Worm (Caenorhabditis elegans) whole organism, L3 larva: ENCODE measurements around the gene fox-1.
A peak's percentile ranks its signal among the peaks of the same experiment; 100 is the strongest.

Experiments
- ceh-28 ChIP-seq: fragments of 150-350 bp; optimal IDR thresholded peaks from 2 replicates; lab custom pipeline; 2014; ENCODE audit warnings: missing biosample characterization, missing genetic modification reagents, missing genetic modification characterization
- ceh-9 ChIP-seq: sonication (generic microtip); optimal IDR thresholded peaks from 2 replicates; lab custom pipeline; 2018; ENCODE audit warnings: missing biosample characterization, missing genetic modification characterization
- daf-12 ChIP-seq: fragments of 150-350 bp; optimal IDR thresholded peaks from 2 replicates; lab custom pipeline; 2014; ENCODE audit warnings: missing biosample characterization, missing genetic modification reagents, missing genetic modification characterization
- egl-27 ChIP-seq: sonication (generic microtip); optimal IDR thresholded peaks from 4 replicates; lab custom pipeline; 2017; ENCODE audit warnings: missing biosample characterization, missing genetic modification reagents, missing genetic modification characterization
- egl-5 ChIP-seq: fragments of 150-350 bp; optimal IDR thresholded peaks from 2 replicates; lab custom pipeline; 2017; ENCODE audit warnings: missing biosample characterization, missing genetic modification reagents, missing genetic modification characterization, inconsistent platforms
- elt-1 ChIP-seq: fragments of 150-350 bp; optimal IDR thresholded peaks from 2 replicates; lab custom pipeline; 2014; ENCODE audit warnings: missing biosample characterization, missing genetic modification characterization
- elt-2 ChIP-seq: sonication (generic microtip); optimal IDR thresholded peaks from 2 replicates; lab custom pipeline; 2016; ENCODE audit warnings: missing genetic modification reagents, mild to moderate bottlenecking, missing genetic modification characterization, missing compliant biosample characterization
- elt-3 ChIP-seq, 3 experiments: fragments of 150-350 bp in 1 of 3; sonication (generic microtip) in 2 of 3; optimal IDR thresholded peaks; 2 replicates in 2 of 3; 4 replicates in 1 of 3; lab custom pipeline; 2014 to 2017; ENCODE audit warnings: missing biosample characterization in 3 of 3, missing genetic modification characterization in 3 of 3
- eor-1 ChIP-seq, 2 experiments: fragments of 150-350 bp; optimal IDR thresholded peaks; 2 replicates each; lab custom pipeline; 2014 to 2018; ENCODE audit warnings: missing biosample characterization in 2 of 2, missing genetic modification characterization in 2 of 2
- fkh-10 ChIP-seq: sonication (generic microtip); optimal IDR thresholded peaks from 2 replicates; lab custom pipeline; 2017; ENCODE audit warnings: missing biosample characterization, missing genetic modification reagents, missing genetic modification characterization
- fkh-2 ChIP-seq: fragments of 150-350 bp; optimal IDR thresholded peaks from 2 replicates; lab custom pipeline; 2014; ENCODE audit warnings: missing biosample characterization, missing genetic modification reagents, missing genetic modification characterization
- fos-1 ChIP-seq: fragments of 150-350 bp; optimal IDR thresholded peaks from 2 replicates; lab custom pipeline; 2014; ENCODE audit warnings: missing biosample characterization, missing genetic modification characterization
- hmg-11 ChIP-seq: sonication (generic microtip); optimal IDR thresholded peaks from 2 replicates; lab custom pipeline; 2016; ENCODE audit warnings: missing genetic modification characterization, missing compliant biosample characterization
- jun-1 ChIP-seq: fragments of 150-350 bp; optimal IDR thresholded peaks from 2 replicates; lab custom pipeline; 2014; ENCODE audit warnings: missing biosample characterization, missing genetic modification reagents, missing genetic modification characterization
- lin-39 ChIP-seq: fragments of 150-350 bp; optimal IDR thresholded peaks from 2 replicates; lab custom pipeline; 2018; ENCODE audit warnings: missing biosample characterization, missing genetic modification reagents, missing genetic modification characterization
- lsy-12 ChIP-seq: sonication (generic microtip); optimal IDR thresholded peaks from 2 replicates; lab custom pipeline; 2016; ENCODE audit warnings: mild to moderate bottlenecking, missing genetic modification characterization, missing compliant biosample characterization
- nfya-1 ChIP-seq: sonication (generic microtip); optimal IDR thresholded peaks from 2 replicates; lab custom pipeline; 2017; ENCODE audit warnings: missing genetic modification characterization, mild to moderate bottlenecking, missing compliant biosample characterization, antibody characterized with exemption, moderate library complexity; ENCODE audit not compliant: insufficient read depth
- nhr-12 ChIP-seq: fragments of 150-350 bp; optimal IDR thresholded peaks from 2 replicates; lab custom pipeline; 2014; ENCODE audit warnings: missing biosample characterization, missing genetic modification characterization
- nhr-23 ChIP-seq: fragments of 150-350 bp; optimal IDR thresholded peaks from 2 replicates; lab custom pipeline; 2014; ENCODE audit warnings: missing biosample characterization, missing genetic modification reagents, missing genetic modification characterization
- nhr-237 ChIP-seq: fragments of 150-350 bp; optimal IDR thresholded peaks from 2 replicates; lab custom pipeline; 2014; ENCODE audit warnings: missing biosample characterization, missing genetic modification characterization
- nhr-25 ChIP-seq: sonication (generic microtip); optimal IDR thresholded peaks from 2 replicates; lab custom pipeline; 2017; ENCODE audit warnings: missing biosample characterization, missing genetic modification characterization
- nhr-43 ChIP-seq: sonication (generic microtip); optimal IDR thresholded peaks from 2 replicates; lab custom pipeline; 2016; ENCODE audit warnings: mild to moderate bottlenecking, missing genetic modification characterization, missing compliant biosample characterization; ENCODE audit not compliant: poor library complexity, severe bottlenecking
- pha-4 ChIP-seq: fragments of 150-350 bp; optimal IDR thresholded peaks from 2 replicates; lab custom pipeline; 2014; ENCODE audit warnings: missing biosample characterization, missing genetic modification reagents, missing genetic modification characterization
- pqm-1 ChIP-seq: fragments of 150-350 bp; optimal IDR thresholded peaks from 2 replicates; lab custom pipeline; 2017; ENCODE audit warnings: missing biosample characterization, missing genetic modification characterization, inconsistent platforms
- sea-2 ChIP-seq: fragments of 150-350 bp; sonication (generic microtip); optimal IDR thresholded peaks from 4 replicates; lab custom pipeline; 2014; ENCODE audit warnings: missing biosample characterization, missing genetic modification reagents, missing genetic modification characterization
- skn-1 ChIP-seq: fragments of 150-350 bp; optimal IDR thresholded peaks from 2 replicates; lab custom pipeline; 2014; ENCODE audit warnings: missing biosample characterization, missing genetic modification characterization
- snpc-4 ChIP-seq: fragments of 150-350 bp; optimal IDR thresholded peaks from 2 replicates; lab custom pipeline; 2014; ENCODE audit warnings: missing biosample characterization, missing genetic modification characterization
- unc-39 ChIP-seq: sonication (generic microtip); optimal IDR thresholded peaks from 4 replicates; lab custom pipeline; 2017; ENCODE audit warnings: missing biosample characterization, missing genetic modification characterization
- unc-62 ChIP-seq: fragments of 150-350 bp; sonication (generic microtip); optimal IDR thresholded peaks from 4 replicates; lab custom pipeline; 2014; ENCODE audit warnings: missing biosample characterization, missing genetic modification reagents, missing genetic modification characterization
- ztf-11 ChIP-seq: fragments of 150-350 bp; optimal IDR thresholded peaks from 2 replicates; lab custom pipeline; 2014; ENCODE audit warnings: missing biosample characterization, missing genetic modification characterization
- ztf-4 ChIP-seq: fragments of 150-350 bp; optimal IDR thresholded peaks from 2 replicates; lab custom pipeline; 2014; ENCODE audit warnings: missing biosample characterization, missing genetic modification characterization

The fox-1 gene

DNA sequence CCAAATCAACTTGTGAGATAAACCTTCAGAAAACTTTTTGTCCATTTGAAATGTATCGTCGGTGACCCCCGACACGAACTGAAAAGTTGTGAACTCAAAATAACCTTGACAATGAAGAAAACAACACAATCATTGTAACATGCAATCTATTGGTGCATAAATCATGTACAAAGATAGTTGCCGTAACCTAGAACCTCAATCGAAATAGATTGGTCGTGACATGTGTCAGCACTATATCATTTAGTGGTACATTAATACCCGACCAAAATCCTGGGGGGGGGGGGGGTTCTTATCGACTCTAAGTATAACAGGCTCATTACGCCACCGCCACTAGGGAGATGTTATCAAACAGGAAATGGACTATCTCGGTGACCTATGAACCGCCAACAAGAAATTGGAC, 32.8 kb downstream of the fox-1 start:
- TF ChIP-seq nhr-25 (tag; lab: Kevin White, UChicago) = peak; percentile 61
- TF ChIP-seq fkh-10 (GFP tag; lab: Kevin White, UChicago) = no peak

DNA sequence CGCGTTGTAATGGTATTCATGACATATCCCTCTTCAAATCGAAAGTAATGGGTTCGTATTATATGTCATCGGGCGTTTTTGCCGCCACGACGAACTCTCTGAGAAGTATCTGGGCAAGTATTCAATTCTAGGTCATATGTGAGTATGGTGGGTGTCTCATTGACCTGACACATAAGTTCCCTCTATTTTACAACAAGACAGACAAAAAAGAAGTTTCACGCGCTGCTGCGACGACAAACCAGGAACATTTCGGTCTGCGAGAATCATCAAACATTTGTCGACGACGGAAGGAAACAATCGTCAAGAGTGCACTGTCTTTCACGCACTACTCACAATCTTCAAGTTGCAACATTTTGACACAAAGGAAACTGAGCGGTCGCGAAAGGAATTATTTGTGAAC, 34.4 kb downstream of the fox-1 start:
- TF ChIP-seq pqm-1 (tag; lab: Kevin White, UChicago) (no peak), nhr-25 (tag; lab: Kevin White, UChicago) (peak; percentile 34), nhr-23 (tag; lab: Kevin White, UChicago) (peak; percentile 85)

DNA sequence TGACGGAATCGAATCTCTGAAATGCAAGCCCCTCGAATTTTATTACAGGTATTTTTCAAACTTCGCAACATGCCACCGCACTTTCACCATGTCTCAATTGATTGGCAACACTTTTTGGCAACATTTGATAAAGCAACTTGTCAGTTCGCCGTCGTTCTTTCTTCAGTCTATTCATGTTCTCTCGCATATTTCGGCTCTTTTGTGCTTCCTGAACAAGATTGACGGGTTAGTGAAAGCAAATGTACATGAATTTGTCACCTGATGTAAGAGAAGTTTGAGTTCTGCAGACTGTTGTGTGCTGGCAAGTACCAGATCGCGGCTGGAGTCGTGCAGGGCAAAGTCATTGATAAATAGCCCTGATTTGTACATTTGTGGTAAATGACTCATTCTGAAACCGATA, 37.6 kb downstream of the fox-1 start:
- TF ChIP-seq elt-3 (tag; optimal IDR thresholded peaks at IDR 0.05; lab: Kevin White, UChicago) (no peak), nhr-12 (tag; lab: Kevin White, UChicago) (no peak), pqm-1 (tag; lab: Kevin White, UChicago) (no peak), ceh-28 (tag; lab: Kevin White, UChicago) (no peak), unc-62 (GFP tag; lab: Kevin White, UChicago) (no peak), egl-27 (no peak), lsy-12 (tag; lab: Kevin White, UChicago) (no peak), sea-2 (no peak), daf-12 (tag; lab: Kevin White, UChicago) (no peak), egl-5 (no peak), skn-1 (tag; lab: Kevin White, UChicago) (no peak), fkh-10 (GFP tag; lab: Kevin White, UChicago) (no peak), pha-4 (tag; lab: Kevin White, UChicago) (no peak), ztf-4 (tag; lab: Kevin White, UChicago) (no peak), lin-39 (tag; lab: Kevin White, UChicago) (no peak)

DNA sequence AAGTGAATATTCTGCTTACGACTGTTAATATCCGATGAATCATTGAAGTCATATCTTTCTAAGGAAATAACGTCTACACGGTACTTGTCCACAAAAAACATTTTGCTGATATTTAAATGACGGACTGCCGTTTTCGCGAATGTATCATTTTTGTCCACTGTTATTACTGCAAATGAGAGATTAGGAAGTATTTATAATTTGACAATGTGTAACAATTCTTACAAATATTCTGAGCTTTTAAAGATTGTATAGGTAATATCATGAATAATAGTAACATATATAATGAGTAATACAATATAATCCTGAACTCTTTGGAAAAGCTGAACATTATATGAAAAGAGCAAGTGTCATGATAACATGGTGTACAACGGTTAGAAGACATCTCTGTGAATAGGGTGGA, 39.9 kb downstream of the fox-1 start, which contains the start of gene glr-7:
Gene glr-7, minus strand, starts transcription at position 101 of the 400 bp plus-strand sequence.
- TF ChIP-seq snpc-4 (no peak), fkh-2 (tag; lab: Kevin White, UChicago) (no peak), elt-2 (tag; lab: Kevin White, UChicago) (no peak), fos-1 (tag; lab: Kevin White, UChicago) (no peak), elt-1 (no peak), elt-3 (tag; optimal IDR thresholded peaks at IDR 0.05; lab: Kevin White, UChicago) (no peak), nhr-43 (no peak), ceh-28 (tag; lab: Kevin White, UChicago) (no peak), nhr-237 (tag; lab: Kevin White, UChicago) (no peak), nfya-1 (tag; lab: Kevin White, UChicago) (no peak), unc-62 (GFP tag; lab: Kevin White, UChicago) (no peak), unc-39 (no peak)

DNA sequence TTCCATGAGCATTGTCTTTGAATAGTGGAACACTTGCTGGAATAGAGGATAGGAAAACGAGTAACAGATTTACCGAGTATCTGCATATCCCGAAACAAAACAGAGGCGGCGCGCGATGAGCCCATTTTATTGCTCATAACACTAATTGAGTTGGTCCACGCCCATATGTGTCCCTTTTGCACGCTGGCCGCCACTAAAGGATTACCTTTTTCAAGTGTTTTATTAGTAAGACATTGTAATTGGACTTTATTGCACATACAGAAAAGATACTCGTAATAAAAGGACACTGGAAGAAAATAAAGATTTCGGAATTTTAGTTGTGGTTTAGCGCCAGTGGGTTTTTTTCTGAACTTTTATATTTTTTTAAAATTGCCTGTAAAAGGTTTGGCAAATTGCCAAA, 46.4 kb downstream of the fox-1 start, which contains the start of gene hlh-15:
Gene hlh-15, minus strand, starts transcription at position 101 of the 400 bp plus-strand sequence.
- TF ChIP-seq lsy-12 (tag; lab: Kevin White, UChicago) = no peak
- TF ChIP-seq jun-1 (tag; lab: Kevin White, UChicago) = no peak
- TF ChIP-seq ztf-11 (tag; lab: Kevin White, UChicago) = no peak
- TF ChIP-seq eor-1 (tag; optimal IDR thresholded peaks at IDR 0.05; lab: Kevin White, UChicago) = no peak
- TF ChIP-seq lin-39 (tag; lab: Kevin White, UChicago) = no peak
- no peak for TF ChIP-seq fkh-2 (tag; lab: Kevin White, UChicago)
- TF ChIP-seq ceh-9 (tag; lab: Kevin White, UChicago) = no peak
- TF ChIP-seq, all 47 proteins: peak for 0

DNA sequence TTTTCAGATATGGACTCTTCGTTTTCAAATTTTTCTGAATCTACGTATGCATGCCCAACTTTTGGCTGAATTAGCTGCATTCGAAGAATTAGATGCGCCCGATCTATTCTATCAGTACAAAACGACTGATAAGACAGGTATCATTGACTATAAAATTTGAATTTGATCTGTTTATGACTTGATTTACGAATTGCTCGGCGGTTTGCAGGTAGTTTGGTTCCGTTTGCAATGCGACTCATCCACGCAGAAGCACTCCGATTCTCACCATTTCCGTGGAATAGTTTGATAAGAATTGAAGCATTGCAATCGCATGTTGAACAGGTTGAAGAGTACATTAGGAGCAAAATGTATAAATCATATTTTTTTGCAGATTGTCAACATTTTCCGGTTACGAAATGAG, 48.7 kb downstream of the fox-1 start:
- TF ChIP-seq hmg-11 = no peak
- peak; percentile 68 for TF ChIP-seq elt-2 (tag; lab: Kevin White, UChicago)
- TF ChIP-seq fos-1 (tag; lab: Kevin White, UChicago) = no peak
- peak; percentile 11 for TF ChIP-seq pqm-1 (tag; lab: Kevin White, UChicago)
